Worm (Caenorhabditis elegans): ENCODE measurements around the gene D2085.7.

DNA sequence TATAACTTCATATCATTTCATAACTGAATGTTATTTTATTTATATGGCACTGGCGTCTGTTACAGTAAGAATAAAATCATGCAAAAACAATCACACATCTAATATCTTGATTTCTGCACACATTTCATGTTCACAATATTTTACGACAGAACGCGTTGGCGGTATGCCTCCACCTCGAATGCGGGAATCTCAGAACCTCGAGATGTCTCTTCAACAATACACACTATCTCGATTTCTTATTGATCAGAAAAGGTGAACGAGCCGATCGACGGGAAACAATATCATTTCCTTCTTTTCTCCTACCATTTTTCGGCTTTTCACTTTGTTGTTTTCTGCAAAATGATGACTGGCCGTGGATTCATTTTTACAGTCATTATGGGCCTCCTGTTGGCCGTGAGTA, 33.5 kb upstream of the D2085.7 start, which contains the start of gene F28C6.10:
- TF ChIP-seq ceh-82 (tag; optimal IDR thresholded peaks at IDR 0.05): no peak
- TF ChIP-seq nhr-77 (tag; optimal IDR thresholded peaks at IDR 0.05): no peak
- no peak for TF ChIP-seq skn-1 (tag; optimal IDR thresholded peaks at IDR 0.05)
- TF ChIP-seq ama-1 (optimal IDR thresholded peaks at IDR 0.05): no peak
- no peak for TF ChIP-seq daf-8 (GFP tag; IDR thresholded peaks at IDR 0.05)
- TF ChIP-seq egl-27 (tag; optimal IDR thresholded peaks at IDR 0.05): no peak
- TF ChIP-seq jun-1 (tag; optimal IDR thresholded peaks at IDR 0.05): no peak
- no peak for TF ChIP-seq nhr-6 (tag; optimal IDR thresholded peaks at IDR 0.05)
- no peak for TF ChIP-seq aly-2 (tag; optimal IDR thresholded peaks at IDR 0.05)
- no peak for TF ChIP-seq nhr-10 (tag; optimal IDR thresholded peaks at IDR 0.05)
